Worm (Caenorhabditis elegans) whole organism, L4 larva: Measurements from ENCODE around the gene K08D8.1.
"Not testable (repeated sequence)": the region's sequence is repeated elsewhere in the genome, so short reads cannot be mapped to it uniquely, and the experiment has no call there.

Source experiments
- F26F4.8 ChIP-seq: fragments of 200-800 bp; sonication (Bioruptor generic); conservative IDR thresholded peaks from 2 replicates; pipeline ENCODE4 v1.3.6; 2022; ENCODE audit warnings: missing genetic modification characterization, missing compliant biosample characterization
- ama-1 ChIP-seq: fragments of 150-350 bp; optimal IDR thresholded peaks from 2 replicates; lab custom pipeline; 2014; ENCODE audit warnings: inconsistent platforms, mixed read lengths
- ceh-32 ChIP-seq: sonication (generic microtip); optimal IDR thresholded peaks from 2 replicates; lab custom pipeline; 2016; ENCODE audit warnings: mild to moderate bottlenecking, missing genetic modification characterization, missing compliant biosample characterization; ENCODE audit not compliant: poor library complexity
- ceh-62 ChIP-seq: sonication (generic microtip); optimal IDR thresholded peaks from 2 replicates; lab custom pipeline; 2017; ENCODE audit warnings: missing biosample characterization, missing genetic modification characterization
- cey-2 ChIP-seq: sonication (generic microtip); optimal IDR thresholded peaks from 3 replicates; lab custom pipeline; 2017; ENCODE audit warnings: missing genetic modification characterization, mild to moderate bottlenecking, missing compliant biosample characterization, antibody characterized with exemption, borderline replicate concordance; ENCODE audit not compliant: insufficient read depth
- fos-1 ChIP-seq: fragments of 150-350 bp; optimal IDR thresholded peaks from 2 replicates; lab custom pipeline; 2014; ENCODE audit warnings: missing biosample characterization, missing genetic modification characterization
- lin-39 ChIP-seq: fragments of 150-350 bp; optimal IDR thresholded peaks from 2 replicates; lab custom pipeline; 2014; ENCODE audit warnings: missing biosample characterization, missing genetic modification reagents, missing genetic modification characterization
- nhr-11 ChIP-seq: fragments of 150-350 bp; optimal IDR thresholded peaks from 2 replicates; lab custom pipeline; 2014; ENCODE audit warnings: missing biosample characterization, missing genetic modification characterization
- nhr-237 ChIP-seq: sonication (generic microtip); optimal IDR thresholded peaks from 2 replicates; lab custom pipeline; 2017; ENCODE audit warnings: missing biosample characterization, missing genetic modification characterization
- nhr-25 ChIP-seq: sonication (generic microtip); optimal IDR thresholded peaks from 2 replicates; lab custom pipeline; 2017; ENCODE audit warnings: missing genetic modification characterization, mild to moderate bottlenecking, missing compliant biosample characterization, antibody characterized with exemption, moderate library complexity, borderline replicate concordance; ENCODE audit not compliant: insufficient read depth
- nhr-76 ChIP-seq: fragments of 150-350 bp; optimal IDR thresholded peaks from 2 replicates; lab custom pipeline; 2014; ENCODE audit warnings: missing biosample characterization, missing genetic modification characterization
- snpc-4 ChIP-seq: fragments of 150-350 bp; optimal IDR thresholded peaks from 2 replicates; lab custom pipeline; 2014; ENCODE audit warnings: missing biosample characterization, missing genetic modification characterization
- ztf-7 ChIP-seq: fragments of 150-350 bp; optimal IDR thresholded peaks from 2 replicates; lab custom pipeline; 2014; ENCODE audit warnings: missing biosample characterization, missing genetic modification characterization

ce11 chrIV:12875260-12875659, 17.0 kb upstream of the K08D8.1 start, which contains the start of gene ZK896.1:
- not testable (repeated sequence) for TF ChIP-seq lin-39; nhr-237 (tag; lab: Kevin White, UChicago); snpc-4 (tag; lab: Kevin White, UChicago); ama-1 (lab: Kevin White, UChicago); ceh-62 (tag; lab: Kevin White, UChicago); nhr-76 (tag; lab: Kevin White, UChicago); nhr-11 (tag; lab: Kevin White, UChicago); ztf-7 (tag; lab: Kevin White, UChicago); ceh-32 (tag; lab: Kevin White, UChicago); nhr-25 (tag; lab: Kevin White, UChicago); F26F4.8 (GFP tag; lab: Robert Waterston, UW); fos-1 (tag; lab: Kevin White, UChicago); cey-2 (tag; lab: Kevin White, UChicago)
